Fruit fly (Drosophila melanogaster) whole organism, pupa: ENCODE data around the gene CG5986.

Source experiments
- EcR ChIP-seq: fragments of 200-800 bp; sonication (Bioruptor generic); optimal IDR thresholded peaks from 3 replicates; lab custom pipeline; 2019; ENCODE audit warnings: missing biosample characterization, missing genetic modification characterization, mild to moderate bottlenecking, moderate library complexity, missing genetic modification reagents
- Snoo ChIP-seq: fragments of 200-800 bp; sonication (Bioruptor generic); optimal IDR thresholded peaks from 3 replicates; lab custom pipeline; 2017; ENCODE audit warnings: missing biosample characterization, mild to moderate bottlenecking, missing genetic modification characterization, inconsistent platforms

- TF ChIP-seq EcR (GFP tag; lab: Kevin White, UChicago) = peak; percentile 62
- TF ChIP-seq Snoo (tag; lab: Kevin White, UChicago) = no peak
Observed at dm6 chr3R:24024688-24025087, 22.9 kb upstream of the CG5986 start.
